Fruit fly (Drosophila melanogaster): ENCODE results near the gene xmas.

The xmas gene

dm6 chrX:17125017-17125821, 33.9 kb downstream of the xmas start:
- TF ChIP-seq usp (GFP tag; optimal IDR thresholded peaks at IDR 0.05) (no peak), Hr78 (GFP tag; optimal IDR thresholded peaks at IDR 0.05) (no peak), fru (GFP tag; optimal IDR thresholded peaks at IDR 0.05) (peak; percentile 44), Vsx2 (GFP tag; optimal IDR thresholded peaks at IDR 0.05; ENCODE audit: partially characterized antibody) (no peak), OdsH (GFP tag; optimal IDR thresholded peaks at IDR 0.05) (peak; percentile 23), Mio (GFP tag; optimal IDR thresholded peaks at IDR 0.05) (no peak), tai (GFP tag; optimal IDR thresholded peaks at IDR 0.05) (no peak), Myc (optimal IDR thresholded peaks at IDR 0.05) (no peak), Rel (GFP tag; optimal IDR thresholded peaks at IDR 0.05) (no peak), Rel (tag; optimal IDR thresholded peaks at IDR 0.05) (no peak), pan (optimal IDR thresholded peaks at IDR 0.05) (no peak), foxo (GFP tag; optimal IDR thresholded peaks at IDR 0.05) (peak in 1 of 2 experiments; percentile 24), brk (GFP tag; optimal IDR thresholded peaks at IDR 0.05) (no peak), rgr (GFP tag; optimal IDR thresholded peaks at IDR 0.05) (peak; percentile 11), jim (GFP tag; optimal IDR thresholded peaks at IDR 0.05) (no peak), sage (GFP tag; optimal IDR thresholded peaks at IDR 0.05) (no peak), woc (GFP tag; optimal IDR thresholded peaks at IDR 0.05) (peak; percentile 68), sv (GFP tag; optimal IDR thresholded peaks at IDR 0.05) (no peak), CrebA (GFP tag; optimal IDR thresholded peaks at IDR 0.05; ENCODE audit: borderline replicate concordance) (no peak), Jra (GFP tag; optimal IDR thresholded peaks at IDR 0.05) (no peak), lola (GFP tag; optimal IDR thresholded peaks at IDR 0.05) (no peak), Sp1 (GFP tag; optimal IDR thresholded peaks at IDR 0.05) (no peak), Dfd (GFP tag; optimal IDR thresholded peaks at IDR 0.05) (no peak), CG9705 (GFP tag; optimal IDR thresholded peaks at IDR 0.05) (no peak), ey (GFP tag; optimal IDR thresholded peaks at IDR 0.05) (no peak), CG32264 (GFP tag; optimal IDR thresholded peaks at IDR 0.05) (no peak), dsf (GFP tag; optimal IDR thresholded peaks at IDR 0.05; ENCODE audit: borderline replicate concordance) (no peak), dl (GFP tag; optimal IDR thresholded peaks at IDR 0.05; ENCODE audit: insufficient read depth in 1 of 2, partially characterized antibody in 2 of 2) (no peak), psq (GFP tag; optimal IDR thresholded peaks at IDR 0.05) (peak; percentile 1), dmrt93B (GFP tag; optimal IDR thresholded peaks at IDR 0.05) (no peak), Abd-B (GFP tag; optimal IDR thresholded peaks at IDR 0.05) (no peak), HLH106 (tag; optimal IDR thresholded peaks at IDR 0.05) (peak; percentile 19), br (GFP tag; optimal IDR thresholded peaks at IDR 0.05) (peak; percentile 5), Hnf4 (GFP tag; optimal IDR thresholded peaks at IDR 0.05) (no peak), Dif (GFP tag; optimal IDR thresholded peaks at IDR 0.05; ENCODE audit: partially characterized antibody) (no peak), h (GFP tag; optimal IDR thresholded peaks at IDR 0.05) (peak; percentile 46), GATAd (GFP tag; optimal IDR thresholded peaks at IDR 0.05) (no peak), Hr83 (GFP tag; optimal IDR thresholded peaks at IDR 0.05; ENCODE audit: poor library complexity, severe bottlenecking) (no peak), N (GFP tag; optimal IDR thresholded peaks at IDR 0.05) (no peak)

dm6 chrX:17123545-17124203, 35.4 kb downstream of the xmas start:
- TF ChIP-seq foxo (GFP tag; optimal IDR thresholded peaks at IDR 0.05) (peak in 1 of 2 experiments; percentile 63), Rel (GFP tag; optimal IDR thresholded peaks at IDR 0.05) (no peak), Rel (tag; optimal IDR thresholded peaks at IDR 0.05) (peak; percentile 36), HLH106 (tag; optimal IDR thresholded peaks at IDR 0.05) (peak; percentile 60), OdsH (GFP tag; optimal IDR thresholded peaks at IDR 0.05) (peak; percentile 56), pan (optimal IDR thresholded peaks at IDR 0.05) (no peak), usp (GFP tag; optimal IDR thresholded peaks at IDR 0.05) (no peak), br (GFP tag; optimal IDR thresholded peaks at IDR 0.05) (peak; percentile 48), ey (GFP tag; optimal IDR thresholded peaks at IDR 0.05) (peak; percentile 50), Sp1 (GFP tag; optimal IDR thresholded peaks at IDR 0.05) (peak; percentile 28), jim (GFP tag; optimal IDR thresholded peaks at IDR 0.05) (no peak), Myc (optimal IDR thresholded peaks at IDR 0.05) (no peak), dl (GFP tag; optimal IDR thresholded peaks at IDR 0.05; ENCODE audit: insufficient read depth in 1 of 2, partially characterized antibody in 2 of 2) (no peak), woc (GFP tag; optimal IDR thresholded peaks at IDR 0.05) (no peak), Dfd (GFP tag; optimal IDR thresholded peaks at IDR 0.05) (no peak), GATAd (GFP tag; optimal IDR thresholded peaks at IDR 0.05) (no peak), Abd-B (GFP tag; optimal IDR thresholded peaks at IDR 0.05) (no peak), dmrt93B (GFP tag; optimal IDR thresholded peaks at IDR 0.05) (no peak), Hnf4 (GFP tag; optimal IDR thresholded peaks at IDR 0.05) (peak; percentile 14), CrebA (GFP tag; optimal IDR thresholded peaks at IDR 0.05; ENCODE audit: borderline replicate concordance) (no peak), sage (GFP tag; optimal IDR thresholded peaks at IDR 0.05) (peak; percentile 11), sv (GFP tag; optimal IDR thresholded peaks at IDR 0.05) (peak; percentile 46), Dif (GFP tag; optimal IDR thresholded peaks at IDR 0.05; ENCODE audit: partially characterized antibody) (no peak), rgr (GFP tag; optimal IDR thresholded peaks at IDR 0.05) (peak; percentile 52), brk (GFP tag; optimal IDR thresholded peaks at IDR 0.05) (no peak), Hr83 (GFP tag; optimal IDR thresholded peaks at IDR 0.05; ENCODE audit: poor library complexity, severe bottlenecking) (no peak), h (GFP tag; optimal IDR thresholded peaks at IDR 0.05) (peak; percentile 54), Jra (GFP tag; optimal IDR thresholded peaks at IDR 0.05) (no peak), fru (GFP tag; optimal IDR thresholded peaks at IDR 0.05) (peak; percentile 44), Hr78 (GFP tag; optimal IDR thresholded peaks at IDR 0.05) (no peak), psq (GFP tag; optimal IDR thresholded peaks at IDR 0.05) (peak; percentile 47), CG9705 (GFP tag; optimal IDR thresholded peaks at IDR 0.05) (no peak), lola (GFP tag; optimal IDR thresholded peaks at IDR 0.05) (no peak), dsf (GFP tag; optimal IDR thresholded peaks at IDR 0.05; ENCODE audit: borderline replicate concordance) (no peak)

All from whole organism, wandering third instar larva.